Worm (Caenorhabditis elegans) whole organism, dauer: ENCODE results near the gene srh-233.

ENCODE experiments used
- unc-62 ChIP-seq: sonication (generic microtip); optimal IDR thresholded peaks from 2 replicates; lab custom pipeline; 2017; ENCODE audit warnings: missing biosample characterization, missing genetic modification reagents, missing genetic modification characterization

The srh-233 gene

ce11 chrV:20065096-20065495 is 15.9 kb downstream of the srh-233 start:
- no peak for TF ChIP-seq unc-62 (GFP tag; lab: Kevin White, UChicago)

ce11 chrV:20067075-20067474 is 17.9 kb downstream of the srh-233 start:
- no peak for TF ChIP-seq unc-62 (GFP tag; lab: Kevin White, UChicago)

DNA sequence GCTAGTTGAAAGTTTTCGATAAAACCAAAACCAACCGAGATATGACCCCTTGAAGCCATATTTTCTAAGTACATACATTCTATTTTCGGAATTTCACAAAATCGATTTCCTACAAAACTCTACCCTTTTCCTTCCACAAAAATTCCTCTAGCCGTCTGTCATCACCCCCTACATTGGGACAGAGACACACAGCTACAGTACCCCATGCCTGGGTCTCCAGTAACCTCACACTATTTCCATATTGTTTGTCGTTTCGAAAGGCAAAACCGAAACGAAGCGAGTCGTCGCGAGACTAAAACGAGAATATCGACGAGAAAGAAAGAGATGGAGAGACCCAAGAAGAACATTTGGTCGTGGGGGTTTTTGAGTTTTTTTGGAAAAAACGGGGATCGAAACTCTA is 19.2 kb downstream of the srh-233 start:
- no peak for TF ChIP-seq unc-62 (GFP tag; lab: Kevin White, UChicago)

DNA sequence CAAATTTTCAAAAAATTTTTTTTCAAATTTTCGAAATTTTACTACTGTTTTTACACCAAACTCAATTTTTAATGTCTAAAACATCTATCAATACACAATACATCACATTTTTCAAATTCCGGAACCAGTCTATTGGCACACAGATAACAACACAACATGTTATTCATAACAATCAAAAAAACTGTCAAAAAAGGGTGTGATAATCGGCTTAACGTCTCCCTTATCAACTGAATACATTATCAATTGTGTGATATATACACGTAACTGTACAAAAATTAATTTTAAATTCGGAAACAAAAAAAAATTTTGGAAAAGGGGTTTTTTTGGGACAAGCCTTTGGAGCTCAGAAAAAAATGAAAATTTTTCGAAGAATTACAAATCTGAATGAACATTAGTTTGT is 25.2 kb downstream of the srh-233 start:
- TF ChIP-seq unc-62 (GFP tag; lab: Kevin White, UChicago) = no peak

DNA sequence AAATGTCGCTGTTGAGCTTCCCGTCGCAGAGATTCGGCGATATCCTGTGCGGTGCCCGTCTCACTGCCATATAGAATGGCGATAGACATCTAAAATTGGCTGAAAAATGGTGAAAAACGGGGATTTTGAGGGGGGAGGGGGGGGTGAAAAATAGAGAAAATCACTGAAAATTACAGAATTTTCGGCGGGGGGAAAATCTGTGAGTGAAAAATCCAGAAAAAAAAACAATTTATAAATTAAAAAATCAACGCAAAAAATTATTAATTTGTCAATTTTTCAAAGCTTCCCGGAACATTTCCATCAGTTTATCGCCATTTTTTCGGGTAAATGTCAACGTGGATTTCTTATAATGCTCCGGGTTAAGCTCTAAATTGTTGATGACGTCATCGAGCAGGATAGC is 38.5 kb downstream of the srh-233 start, which contains the start of gene fre-1:
Gene fre-1, minus strand, starts transcription at position 101 of the 400 bp plus-strand sequence.
- no peak for TF ChIP-seq unc-62 (GFP tag; lab: Kevin White, UChicago)

- TF ChIP-seq unc-62 (GFP tag; lab: Kevin White, UChicago) = no peak
These were observed 41.6 kb downstream of the srh-233 start, which contains the start of the genes dcs-1 and sec-23 for ce11 chrV:20090698-20091313. dcs-1 (minus strand) TSS chrV:20090743. sec-23 (plus strand) TSS chrV:20091263.

DNA sequence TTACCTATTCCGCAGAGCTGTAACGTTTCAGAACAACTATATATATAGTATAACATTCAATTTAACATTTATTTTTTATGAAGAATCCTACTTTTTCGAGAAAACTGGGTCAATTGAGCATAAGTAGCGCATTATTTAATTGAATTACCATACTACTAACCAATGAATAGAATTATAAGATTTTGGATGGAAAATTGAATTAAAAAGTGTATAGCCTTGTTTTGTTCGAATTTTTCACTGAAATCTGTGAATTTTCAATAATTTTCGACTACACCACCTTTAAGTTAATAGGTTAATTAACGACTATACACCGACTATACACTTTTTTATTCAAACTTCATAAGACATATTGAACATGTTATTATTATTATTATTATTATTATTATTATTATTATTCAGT is 44.8 kb downstream of the srh-233 start:
- no peak for TF ChIP-seq unc-62 (GFP tag; lab: Kevin White, UChicago)

DNA sequence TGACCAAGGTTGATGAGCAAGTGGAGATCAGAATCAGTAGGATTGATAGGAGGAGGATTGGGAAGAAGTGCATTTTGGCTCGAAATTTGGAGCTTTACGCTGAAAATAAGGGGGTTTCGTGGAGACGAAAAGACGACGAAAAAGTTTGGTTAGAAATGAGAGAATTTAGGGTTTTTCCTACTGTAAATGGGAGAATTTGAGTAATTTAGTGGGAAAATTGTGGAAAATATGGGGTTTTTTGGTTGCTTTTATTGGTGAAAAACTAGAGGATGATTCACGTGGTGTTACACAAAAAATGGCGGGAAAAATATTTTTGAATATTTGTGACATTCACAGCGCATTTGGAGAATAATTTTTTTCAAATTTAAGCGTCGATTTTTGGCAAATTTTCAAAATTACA is 45.7 kb downstream of the srh-233 start, which contains the start of gene nlp-69:
Gene nlp-69, minus strand, starts transcription at position 101 of the 400 bp plus-strand sequence.
- TF ChIP-seq unc-62 (GFP tag; lab: Kevin White, UChicago) = no peak

DNA sequence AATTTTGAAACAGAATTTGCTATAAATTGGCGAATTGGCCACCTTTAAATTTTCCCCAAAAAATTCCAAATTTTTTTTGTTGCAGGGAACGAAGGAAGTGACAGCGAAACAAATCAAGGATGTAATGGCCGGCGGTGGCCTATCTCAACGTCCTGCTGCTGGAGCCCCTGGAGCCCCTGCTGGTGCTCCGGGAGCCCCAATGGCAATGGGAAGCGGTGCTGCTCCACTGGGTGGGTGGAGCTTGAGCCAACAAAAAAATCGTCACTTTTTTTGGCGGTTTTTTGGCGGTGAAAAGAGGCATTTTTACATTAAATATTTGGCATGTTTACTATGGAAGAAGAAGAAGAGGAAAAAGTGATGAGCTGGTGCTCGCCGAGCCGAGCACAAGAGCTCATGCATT is 48.0 kb downstream of the srh-233 start:
- no peak for TF ChIP-seq unc-62 (GFP tag; lab: Kevin White, UChicago)
